Fruit fly (Drosophila melanogaster): ENCODE data around the gene CG14628.

Gene CG14628

dm6 chrX:1145344-1145743, at the start of gene CG14628:
Gene CG14628, plus strand, starts transcription at chrX:1145644.
- no peak for TF ChIP-seq CG8301 (tag; optimal IDR thresholded peaks at IDR 0.05)

dm6 chrX:1099643-1100042, 45.8 kb upstream of the CG14628 start:
- TF ChIP-seq CG8159 (tag; optimal IDR thresholded peaks at IDR 0.05), result peak; percentile 8
- TF ChIP-seq CG4496 (GFP tag; IDR thresholded peaks at IDR 0.05), result no peak; the same call in 2 of the 3 replicates
- TF ChIP-seq CG13204 (GFP tag; optimal IDR thresholded peaks at IDR 0.05), result no peak
- no peak for TF ChIP-seq Snoo (tag; optimal IDR thresholded peaks at IDR 0.05)
- TF ChIP-seq rn (GFP tag; IDR thresholded peaks at IDR 0.05), result no peak
- no peak for TF ChIP-seq CG32121 (GFP tag; IDR thresholded peaks at IDR 0.05)

- TF ChIP-seq CG14655 (GFP tag; optimal IDR thresholded peaks at IDR 0.05) (peak; percentile 23), gl (tag; optimal IDR thresholded peaks at IDR 0.05) (peak; percentile 23), rn (GFP tag; IDR thresholded peaks at IDR 0.05) (no peak), CG4496 (GFP tag; IDR thresholded peaks at IDR 0.05) (0 out of 3 replicates have a peak, but pooled peaks have one; percentile 10), CG12605 (GFP tag; IDR thresholded peaks at IDR 0.05) (0 out of 2 replicates have a peak, but pooled peaks have one; percentile 13), EcR (GFP tag; optimal IDR thresholded peaks at IDR 0.05) (no peak), CG15710 (tag; optimal IDR thresholded peaks at IDR 0.05) (peak; percentile 28)
These were observed 41.6 kb upstream of the CG14628 start for dm6 chrX:1103833-1104232.

dm6 chrX:1107552-1107951, 37.9 kb upstream of the CG14628 start:
- no peak for TF ChIP-seq CG8301 (tag; optimal IDR thresholded peaks at IDR 0.05)

DNA sequence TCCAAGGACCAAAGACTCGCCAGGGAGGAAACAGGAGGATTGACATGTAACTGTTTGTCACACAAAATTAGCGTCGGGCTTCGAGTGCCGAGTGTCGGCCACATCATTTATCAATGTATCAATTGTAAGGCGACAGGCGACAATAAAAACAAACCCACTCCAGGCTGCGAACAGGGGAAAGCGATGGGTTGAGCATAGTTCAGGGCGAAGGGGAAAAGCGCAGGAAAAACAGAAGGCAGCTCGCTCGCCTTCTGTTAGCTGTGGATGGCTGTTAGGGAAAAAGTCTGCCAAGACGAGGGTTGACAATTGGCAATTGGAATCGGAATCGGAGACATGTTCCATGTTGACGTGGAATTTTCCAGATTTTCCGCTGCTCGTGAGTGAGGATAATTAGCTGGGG, 36.1 kb upstream of the CG14628 start:
- TF ChIP-seq CG15710 (tag; optimal IDR thresholded peaks at IDR 0.05) (no peak), CG32121 (GFP tag; IDR thresholded peaks at IDR 0.05) (no peak), CG10348 (GFP tag; IDR thresholded peaks at IDR 0.05) (no peak), gl (tag; optimal IDR thresholded peaks at IDR 0.05) (no peak), D1 (tag; optimal IDR thresholded peaks at IDR 0.05) (no peak), CG8159 (tag; optimal IDR thresholded peaks at IDR 0.05) (no peak), CG13204 (GFP tag; optimal IDR thresholded peaks at IDR 0.05) (no peak), Pif1A (GFP tag; optimal IDR thresholded peaks at IDR 0.05) (no peak), CG12605 (GFP tag; IDR thresholded peaks at IDR 0.05) (no peak), CG8301 (tag; optimal IDR thresholded peaks at IDR 0.05) (no peak), rn (GFP tag; IDR thresholded peaks at IDR 0.05) (no peak), EcR (GFP tag; optimal IDR thresholded peaks at IDR 0.05) (no peak), CG9948 (tag; optimal IDR thresholded peaks at IDR 0.05) (no peak)

- TF ChIP-seq rn (GFP tag; IDR thresholded peaks at IDR 0.05) (no peak), CG8301 (tag; optimal IDR thresholded peaks at IDR 0.05) (no peak), fd96Ca (GFP tag; IDR thresholded peaks at IDR 0.05) (no peak)
These were observed 35.3 kb upstream of the CG14628 start for dm6 chrX:1110185-1110584.

- TF ChIP-seq Pif1A (GFP tag; optimal IDR thresholded peaks at IDR 0.05), result peak; percentile 51
- TF ChIP-seq CG4496 (GFP tag; IDR thresholded peaks at IDR 0.05), result peak; percentile 90
- TF ChIP-seq CG13204 (GFP tag; optimal IDR thresholded peaks at IDR 0.05), result no peak
- TF ChIP-seq CG32121 (GFP tag; IDR thresholded peaks at IDR 0.05), result peak; percentile 88
- peak; percentile 89 for TF ChIP-seq Ets98B (GFP tag; IDR thresholded peaks at IDR 0.05)
- TF ChIP-seq CG10348 (GFP tag; IDR thresholded peaks at IDR 0.05), result no peak
- no peak for TF ChIP-seq gl (tag; optimal IDR thresholded peaks at IDR 0.05)
- TF ChIP-seq CG12605 (GFP tag; IDR thresholded peaks at IDR 0.05), result peak; percentile 68
- no peak for TF ChIP-seq CG34367 (tag; optimal IDR thresholded peaks at IDR 0.05)
- no peak for TF ChIP-seq Snoo (tag; optimal IDR thresholded peaks at IDR 0.05)
- TF ChIP-seq CG9948 (tag; optimal IDR thresholded peaks at IDR 0.05), result peak; percentile 28
- no peak for TF ChIP-seq CG8159 (tag; optimal IDR thresholded peaks at IDR 0.05)
- no peak for TF ChIP-seq CG15710 (tag; optimal IDR thresholded peaks at IDR 0.05)
- peak; percentile 80 for TF ChIP-seq CG8301 (tag; optimal IDR thresholded peaks at IDR 0.05)
- peak; percentile 86 for TF ChIP-seq fd96Ca (GFP tag; IDR thresholded peaks at IDR 0.05)
- peak; percentile 65 for TF ChIP-seq Pif1B (GFP tag; optimal IDR thresholded peaks at IDR 0.05)
- TF ChIP-seq D1 (tag; optimal IDR thresholded peaks at IDR 0.05), result no peak
- TF ChIP-seq CG17806 (tag; optimal IDR thresholded peaks at IDR 0.05), result peak; percentile 22
- no peak for TF ChIP-seq EcR (GFP tag; optimal IDR thresholded peaks at IDR 0.05)
- TF ChIP-seq CG14655 (GFP tag; optimal IDR thresholded peaks at IDR 0.05), result peak; percentile 86
- 0 out of 2 replicates have a peak, but pooled peaks have one; percentile 42 for TF ChIP-seq rn (GFP tag; IDR thresholded peaks at IDR 0.05)
These were observed 26.3 kb upstream of the CG14628 start for dm6 chrX:1119174-1119573.

- TF ChIP-seq CG12605 (GFP tag; IDR thresholded peaks at IDR 0.05) (no peak), gl (tag; optimal IDR thresholded peaks at IDR 0.05) (no peak), Pif1A (GFP tag; optimal IDR thresholded peaks at IDR 0.05) (no peak), Ets98B (GFP tag; IDR thresholded peaks at IDR 0.05) (no peak), EcR (GFP tag; optimal IDR thresholded peaks at IDR 0.05) (no peak), CG13204 (GFP tag; optimal IDR thresholded peaks at IDR 0.05) (no peak)
These were observed 25.1 kb upstream of the CG14628 start for dm6 chrX:1120394-1120793.
